Fruit fly (Drosophila melanogaster): ENCODE data around the gene CG13085.
A peak's percentile ranks its signal among the peaks of the same experiment; 100 is the strongest.

The CG13085 gene

dm6 chr2L:19377129-19378083, 46.4 kb upstream of the CG13085 start:
- TF ChIP-seq jim (GFP tag; optimal IDR thresholded peaks at IDR 0.05) = no peak
- TF ChIP-seq h (GFP tag; optimal IDR thresholded peaks at IDR 0.05) = peak; percentile 24
- TF ChIP-seq Myc (optimal IDR thresholded peaks at IDR 0.05) = no peak
- peak; percentile 46 for TF ChIP-seq fru (GFP tag; optimal IDR thresholded peaks at IDR 0.05)
- no peak for TF ChIP-seq Abd-B (GFP tag; optimal IDR thresholded peaks at IDR 0.05)
- TF ChIP-seq woc (GFP tag; optimal IDR thresholded peaks at IDR 0.05) = peak; percentile 3
- TF ChIP-seq sv (GFP tag; optimal IDR thresholded peaks at IDR 0.05) = peak; percentile 26
- TF ChIP-seq Dif (GFP tag; optimal IDR thresholded peaks at IDR 0.05; ENCODE audit: partially characterized antibody) = no peak
- TF ChIP-seq GATAd (GFP tag; optimal IDR thresholded peaks at IDR 0.05) = no peak
- TF ChIP-seq br (GFP tag; optimal IDR thresholded peaks at IDR 0.05) = peak; percentile 17
- TF ChIP-seq sage (GFP tag; optimal IDR thresholded peaks at IDR 0.05) = no peak
- TF ChIP-seq rgr (GFP tag; optimal IDR thresholded peaks at IDR 0.05) = peak; percentile 50
- peak; percentile 1 for TF ChIP-seq psq (GFP tag; optimal IDR thresholded peaks at IDR 0.05)
- TF ChIP-seq Sp1 (GFP tag; optimal IDR thresholded peaks at IDR 0.05) = peak; percentile 37
- TF ChIP-seq OdsH (GFP tag; optimal IDR thresholded peaks at IDR 0.05) = peak; percentile 34
- no peak for TF ChIP-seq tai (GFP tag; optimal IDR thresholded peaks at IDR 0.05)
- no peak for TF ChIP-seq CG32264 (GFP tag; optimal IDR thresholded peaks at IDR 0.05)
- TF ChIP-seq Vsx2 (GFP tag; optimal IDR thresholded peaks at IDR 0.05; ENCODE audit: partially characterized antibody) = no peak
- no peak for TF ChIP-seq N (GFP tag; optimal IDR thresholded peaks at IDR 0.05)
- TF ChIP-seq lola (GFP tag; optimal IDR thresholded peaks at IDR 0.05) = no peak
- no peak for TF ChIP-seq CrebA (GFP tag; optimal IDR thresholded peaks at IDR 0.05; ENCODE audit: borderline replicate concordance)
- TF ChIP-seq dl (GFP tag; optimal IDR thresholded peaks at IDR 0.05; ENCODE audit: insufficient read depth in 1 of 2, partially characterized antibody in 2 of 2) = no peak
- peak; percentile 10 for TF ChIP-seq dmrt93B (GFP tag; optimal IDR thresholded peaks at IDR 0.05)
- peak; percentile 29 for TF ChIP-seq Dfd (GFP tag; optimal IDR thresholded peaks at IDR 0.05)
- TF ChIP-seq HLH106 (tag; optimal IDR thresholded peaks at IDR 0.05) = peak; percentile 54
- TF ChIP-seq CG9705 (GFP tag; optimal IDR thresholded peaks at IDR 0.05) = no peak
- no peak for TF ChIP-seq usp (GFP tag; optimal IDR thresholded peaks at IDR 0.05)
- TF ChIP-seq foxo (GFP tag; optimal IDR thresholded peaks at IDR 0.05) = peak in 1 of 2 experiments; percentile 48
- TF ChIP-seq Hnf4 (GFP tag; optimal IDR thresholded peaks at IDR 0.05) = no peak
- TF ChIP-seq pan (optimal IDR thresholded peaks at IDR 0.05) = no peak
- no peak for TF ChIP-seq Hr83 (GFP tag; optimal IDR thresholded peaks at IDR 0.05; ENCODE audit: poor library complexity, severe bottlenecking)
- TF ChIP-seq ey (GFP tag; optimal IDR thresholded peaks at IDR 0.05) = peak; percentile 28
- TF ChIP-seq dsf (GFP tag; optimal IDR thresholded peaks at IDR 0.05; ENCODE audit: borderline replicate concordance) = no peak
- TF ChIP-seq Jra (GFP tag; optimal IDR thresholded peaks at IDR 0.05) = no peak
- no peak for TF ChIP-seq Mio (GFP tag; optimal IDR thresholded peaks at IDR 0.05)
- no peak for TF ChIP-seq brk (GFP tag; optimal IDR thresholded peaks at IDR 0.05)
- TF ChIP-seq Hr78 (GFP tag; optimal IDR thresholded peaks at IDR 0.05) = no peak
- TF ChIP-seq Rel (GFP tag; optimal IDR thresholded peaks at IDR 0.05) = no peak
- TF ChIP-seq Rel (tag; optimal IDR thresholded peaks at IDR 0.05) = no peak

dm6 chr2L:19378620-19379019, 45.2 kb upstream of the CG13085 start:
- TF ChIP-seq h (GFP tag; optimal IDR thresholded peaks at IDR 0.05) = no peak
- TF ChIP-seq Myc (optimal IDR thresholded peaks at IDR 0.05) = peak; percentile 37
